Worm (Caenorhabditis elegans): ENCODE measurements around the gene F42A6.2.

- TF ChIP-seq klf-2 (GFP tag; conservative IDR thresholded peaks at IDR 0.05): no peak
- TF ChIP-seq flt-1 (GFP tag; IDR thresholded peaks at IDR 0.05): peak; percentile 74
- TF ChIP-seq ztf-23 (GFP tag; IDR thresholded peaks at IDR 0.05): peak; percentile 72
- peak; percentile 57 for TF ChIP-seq ref-1 (GFP tag; conservative IDR thresholded peaks at IDR 0.05)
Measured at ce11 chrIV:3337275-3337674, 4.0 kb upstream of the F42A6.2 start.

Data from whole organism, midembryonic.